Fruit fly (Drosophila melanogaster): ENCODE results near the gene Gyc32E.

The Gyc32E gene

dm6 chr2L:11123499-11123898 lies 25.4 kb downstream of the Gyc32E start, which contains the start of the genes Csl4 and Nup160 (continued):
- TF ChIP-seq CG16863 (GFP tag; optimal IDR thresholded peaks at IDR 0.05), result peak; percentile 76
- TF ChIP-seq Lim3 (GFP tag; IDR thresholded peaks at IDR 0.05), result no peak
- peak in 1 of 2 experiments; percentile 75 for TF ChIP-seq bsh (GFP tag; optimal IDR thresholded peaks at IDR 0.05)
- peak; percentile 65; the same call in 1 of the 2 replicates for TF ChIP-seq ranshi (GFP tag; IDR thresholded peaks at IDR 0.05)
- TF ChIP-seq CG10267 (tag; optimal IDR thresholded peaks at IDR 0.05), result peak; percentile 97
- peak; percentile 86 for TF ChIP-seq Dbx (GFP tag; IDR thresholded peaks at IDR 0.05)
- TF ChIP-seq Lhr (GFP tag; optimal IDR thresholded peaks at IDR 0.05), result peak; percentile 25
- TF ChIP-seq CG4730 (GFP tag; IDR thresholded peaks at IDR 0.05), result no peak; the same call in 1 of the 2 replicates
- peak; percentile 67 for TF ChIP-seq Atf-2 (GFP tag; optimal IDR thresholded peaks at IDR 0.05)
- peak; percentile 29; the same call in 1 of the 2 replicates for TF ChIP-seq Dref (GFP tag; IDR thresholded peaks at IDR 0.05)
- peak; percentile 93 for TF ChIP-seq row (GFP tag; IDR thresholded peaks at IDR 0.05)
- no peak for TF ChIP-seq gsb-n (tag; optimal IDR thresholded peaks at IDR 0.05)
- TF ChIP-seq Hsf (GFP tag; optimal IDR thresholded peaks at IDR 0.05), result peak; percentile 83
- peak; percentile 9; the same call in 1 of the 2 replicates for TF ChIP-seq sim (GFP tag; IDR thresholded peaks at IDR 0.05)
- peak; percentile 87 for TF ChIP-seq jumu (GFP tag; optimal IDR thresholded peaks at IDR 0.05)
- TF ChIP-seq btn (GFP tag; optimal IDR thresholded peaks at IDR 0.05), result peak; percentile 55
- TF ChIP-seq CG3281 (GFP tag; optimal IDR thresholded peaks at IDR 0.05), result peak; percentile 72
- peak; percentile 70 for TF ChIP-seq CG14441 (GFP tag; IDR thresholded peaks at IDR 0.05)
- TF ChIP-seq chm (GFP tag; IDR thresholded peaks at IDR 0.05), result 0 out of 2 replicates have a peak, but pooled peaks have one; percentile 25
- TF ChIP-seq CG11085 (GFP tag; IDR thresholded peaks at IDR 0.05), result peak; percentile 48
- no peak for TF ChIP-seq h (optimal IDR thresholded peaks at IDR 0.05)
- TF ChIP-seq CG3726 (GFP tag; IDR thresholded peaks at IDR 0.05), result peak; percentile 55; the same call in 1 of the 3 replicates
- TF ChIP-seq CTCF (GFP tag; optimal IDR thresholded peaks at IDR 0.05), result peak; percentile 23
- peak; percentile 86 for TF ChIP-seq CG8944 (GFP tag; optimal IDR thresholded peaks at IDR 0.05)
- no peak for TF ChIP-seq bowl (GFP tag; IDR thresholded peaks at IDR 0.05)
- peak; percentile 86 for TF ChIP-seq tin (GFP tag; optimal IDR thresholded peaks at IDR 0.05)
- TF ChIP-seq CG13894 (tag; optimal IDR thresholded peaks at IDR 0.05), result no peak
- TF ChIP-seq CG15601 (tag; optimal IDR thresholded peaks at IDR 0.05), result no peak
- no peak for TF ChIP-seq Doc2 (GFP tag; IDR thresholded peaks at IDR 0.05)
- TF ChIP-seq br (optimal IDR thresholded peaks at IDR 0.05), result no peak
- TF ChIP-seq CG3065 (GFP tag; optimal IDR thresholded peaks at IDR 0.05), result peak; percentile 38
- TF ChIP-seq Dll (GFP tag; IDR thresholded peaks at IDR 0.05; ENCODE audit: partially characterized antibody), result 0 out of 4 replicates have a peak, but pooled peaks have one; percentile 48
- TF ChIP-seq CG7372 (GFP tag; IDR thresholded peaks at IDR 0.05), result peak; percentile 65
- no peak; the same call in 1 of the 2 replicates for TF ChIP-seq CG43689 (GFP tag; IDR thresholded peaks at IDR 0.05)
- no peak for TF ChIP-seq lab (GFP tag; optimal IDR thresholded peaks at IDR 0.05)
- peak; percentile 60 for TF ChIP-seq Rx (GFP tag; IDR thresholded peaks at IDR 0.05)
- peak; percentile 39 for TF ChIP-seq CG6254 (GFP tag; optimal IDR thresholded peaks at IDR 0.05)
- peak; percentile 35 for TF ChIP-seq CG3163 (GFP tag; optimal IDR thresholded peaks at IDR 0.05)
- peak; percentile 74 for TF ChIP-seq Bdp1 (GFP tag; optimal IDR thresholded peaks at IDR 0.05)
- no peak for TF ChIP-seq zen2 (GFP tag; IDR thresholded peaks at IDR 0.05; ENCODE audit: partially characterized antibody)
- peak; percentile 70 for TF ChIP-seq lmd (GFP tag; IDR thresholded peaks at IDR 0.05)
- peak; percentile 75 for TF ChIP-seq CG17385 (GFP tag; optimal IDR thresholded peaks at IDR 0.05)
- no peak for TF ChIP-seq Tbp (GFP tag; optimal IDR thresholded peaks at IDR 0.05)
- TF ChIP-seq Meics (GFP tag; optimal IDR thresholded peaks at IDR 0.05), result peak; percentile 61
- TF ChIP-seq ase (GFP tag; IDR thresholded peaks at IDR 0.05), result peak; percentile 66; the same call in 2 of the 3 replicates
- TF ChIP-seq Antp (GFP tag; optimal IDR thresholded peaks at IDR 0.05), result peak; percentile 91
- peak; percentile 43 for TF ChIP-seq Dek (tag; optimal IDR thresholded peaks at IDR 0.05)
- peak; percentile 71 for TF ChIP-seq p53 (GFP tag; optimal IDR thresholded peaks at IDR 0.05)
- peak; percentile 57 for TF ChIP-seq Fer2 (tag; optimal IDR thresholded peaks at IDR 0.05)
- TF ChIP-seq cg (GFP tag; optimal IDR thresholded peaks at IDR 0.05), result no peak
- TF ChIP-seq YL-1 (GFP tag; optimal IDR thresholded peaks at IDR 0.05), result peak; percentile 84
- peak; percentile 65 for TF ChIP-seq Atf6 (GFP tag; IDR thresholded peaks at IDR 0.05)
- peak; percentile 75 for TF ChIP-seq CG14014 (GFP tag; IDR thresholded peaks at IDR 0.05)

Measured in whole organism, embryonic.